Worm (Caenorhabditis elegans) whole organism, L1 larva: ENCODE measurements around the gene nspg-14.

Experiments used
- aly-2 ChIP-seq: fragments of 150-350 bp; optimal IDR thresholded peaks from 2 replicates; lab custom pipeline; 2014; ENCODE audit warnings: missing biosample characterization, missing genetic modification characterization
- ama-1 ChIP-seq: fragments of 150-350 bp; optimal IDR thresholded peaks from 2 replicates; lab custom pipeline; 2014
- ceh-88 ChIP-seq: fragments of 200-800 bp; sonication (Bioruptor generic); IDR thresholded peaks from 2 replicates; pipeline ENCODE4 v1.3.6; 2022; ENCODE audit warnings: missing genetic modification characterization, missing compliant biosample characterization
- fkh-10 ChIP-seq: sonication (generic microtip); optimal IDR thresholded peaks from 2 replicates; lab custom pipeline; 2017; ENCODE audit warnings: missing biosample characterization, missing genetic modification reagents, missing genetic modification characterization
- fkh-4 ChIP-seq: sonication (generic microtip); optimal IDR thresholded peaks from 2 replicates; lab custom pipeline; 2016; ENCODE audit warnings: missing compliant biosample characterization, missing genetic modification characterization, borderline replicate concordance
- lin-14 ChIP-seq: fragments of 200-800 bp; sonication (Bioruptor generic); optimal IDR thresholded peaks from 2 replicates; lab custom pipeline; 2018; ENCODE audit warnings: mild to moderate bottlenecking, missing genetic modification characterization, moderate library complexity, missing compliant biosample characterization
- lin-39 ChIP-seq: fragments of 150-350 bp; optimal IDR thresholded peaks from 2 replicates; lab custom pipeline; 2014; ENCODE audit warnings: missing biosample characterization, missing genetic modification reagents, missing genetic modification characterization
- mep-1 ChIP-seq: fragments of 150-350 bp; optimal IDR thresholded peaks from 2 replicates; lab custom pipeline; 2014; ENCODE audit warnings: missing biosample characterization, missing genetic modification characterization
- pqm-1 ChIP-seq: sonication (generic microtip); optimal IDR thresholded peaks from 3 replicates; lab custom pipeline; 2017; ENCODE audit warnings: missing biosample characterization, missing genetic modification characterization
- zag-1 ChIP-seq: fragments of 150-350 bp; optimal IDR thresholded peaks from 2 replicates; lab custom pipeline; 2014; ENCODE audit warnings: missing biosample characterization, missing genetic modification characterization
- zip-4 ChIP-seq: fragments of 200-800 bp; sonication (Bioruptor generic); optimal IDR thresholded peaks from 2 replicates; lab custom pipeline; 2018; ENCODE audit warnings: mild to moderate bottlenecking, missing genetic modification characterization, moderate library complexity, missing compliant biosample characterization

- TF ChIP-seq pqm-1 (tag; lab: Kevin White, UChicago) (no peak), ama-1 (lab: Kevin White, UChicago) (no peak), fkh-4 (tag; lab: Kevin White, UChicago) (no peak), aly-2 (tag; lab: Kevin White, UChicago) (no peak), lin-39 (peak; percentile 19), fkh-10 (no peak), lin-14 (GFP tag; lab: Kevin White, UChicago) (peak; percentile 50), zip-4 (GFP tag; lab: Kevin White, UChicago) (no peak), ceh-88 (GFP tag; lab: Robert Waterston, UW) (no peak), mep-1 (tag; lab: Kevin White, UChicago) (no peak), zag-1 (tag; lab: Kevin White, UChicago) (no peak)
Observed at ce11 chrX:5209429-5209828, 43.4 kb upstream of the nspg-14 start.
